Worm (Caenorhabditis elegans) whole organism, dauer: Measurements from ENCODE around the gene mpz-3.

Experiments used
- unc-62 ChIP-seq: sonication (generic microtip); optimal IDR thresholded peaks from 2 replicates; lab custom pipeline; 2017; ENCODE audit warnings: missing biosample characterization, missing genetic modification reagents, missing genetic modification characterization

The mpz-3 gene

ce11 chrII:6581236-6581635 is 16.0 kb upstream of the mpz-3 start, which contains the start of gene C56C10.6:
Gene C56C10.6 (minus strand): TSS chrII:6581336.
- no peak for TF ChIP-seq unc-62 (GFP tag; lab: Kevin White, UChicago)

ce11 chrII:6578378-6578777 is 13.2 kb upstream of the mpz-3 start, which contains the start of gene sra-31:
Gene sra-31 (minus strand): TSS chrII:6578478.
- no peak for TF ChIP-seq unc-62 (GFP tag; lab: Kevin White, UChicago)

- no peak for TF ChIP-seq unc-62 (GFP tag; lab: Kevin White, UChicago)
Observed at ce11 chrII:6575647-6576046, 10.5 kb upstream of the mpz-3 start, which contains the start of gene sra-29. Gene sra-29 (minus strand): TSS chrII:6575747.

ce11 chrII:6573677-6574076 is 8.5 kb upstream of the mpz-3 start, which contains the start of gene sra-28:
Gene sra-28 (minus strand): TSS chrII:6573777.
- TF ChIP-seq unc-62 (GFP tag; lab: Kevin White, UChicago), result no peak

ce11 chrII:6568707-6569106 is 3.5 kb upstream of the mpz-3 start, which contains the start of gene sra-27:
Gene sra-27 (plus strand): TSS chrII:6569007.
- no peak for TF ChIP-seq unc-62 (GFP tag; lab: Kevin White, UChicago)

ce11 chrII:6566628-6567180 is 1.5 kb upstream of the mpz-3 start, which contains the start of the genes F18C5.5 and F18C5.9:
Gene F18C5.5 (minus strand): TSS chrII:6566728.
Gene F18C5.9 (plus strand): TSS chrII:6567130.
- no peak for TF ChIP-seq unc-62 (GFP tag; lab: Kevin White, UChicago)

ce11 chrII:6563238-6563637 is 2.0 kb downstream of the mpz-3 start:
- no peak for TF ChIP-seq unc-62 (GFP tag; lab: Kevin White, UChicago)

ce11 chrII:6562203-6562867 is 2.9 kb downstream of the mpz-3 start:
- no peak for TF ChIP-seq unc-62 (GFP tag; lab: Kevin White, UChicago)

- TF ChIP-seq unc-62 (GFP tag; lab: Kevin White, UChicago), result no peak
Observed at ce11 chrII:6561300-6561699, 3.9 kb downstream of the mpz-3 start, which contains the start of gene F18C5.10. Gene F18C5.10 (minus strand): TSS chrII:6561444.

ce11 chrII:6560291-6560690 is 4.9 kb downstream of the mpz-3 start:
- no peak for TF ChIP-seq unc-62 (GFP tag; lab: Kevin White, UChicago)

ce11 chrII:6558887-6559286 is 6.3 kb downstream of the mpz-3 start:
- no peak for TF ChIP-seq unc-62 (GFP tag; lab: Kevin White, UChicago)

- no peak for TF ChIP-seq unc-62 (GFP tag; lab: Kevin White, UChicago)
Observed at ce11 chrII:6554677-6555076, 10.5 kb downstream of the mpz-3 start, which contains the start of gene wrn-1. Gene wrn-1 (plus strand): TSS chrII:6554977.

- no peak for TF ChIP-seq unc-62 (GFP tag; lab: Kevin White, UChicago)
Observed at ce11 chrII:6544842-6545410, 20.3 kb downstream of the mpz-3 start, which contains the start of gene lron-15. Gene lron-15 (minus strand): TSS chrII:6544892.

- no peak for TF ChIP-seq unc-62 (GFP tag; lab: Kevin White, UChicago)
Observed at ce11 chrII:6535957-6536424, 29.2 kb downstream of the mpz-3 start, which contains the start of gene utp-20. Gene utp-20 (plus strand): TSS chrII:6536374.

ce11 chrII:6531940-6532339 is 33.3 kb downstream of the mpz-3 start, which contains the start of gene abcx-1:
Gene abcx-1 (plus strand): TSS chrII:6532163.
- TF ChIP-seq unc-62 (GFP tag; lab: Kevin White, UChicago), result no peak

ce11 chrII:6531527-6531926 is 33.7 kb downstream of the mpz-3 start, which contains the start of gene abch-1:
Gene abch-1 (minus strand): TSS chrII:6531627.
- no peak for TF ChIP-seq unc-62 (GFP tag; lab: Kevin White, UChicago)
